Fruit fly (Drosophila melanogaster): ENCODE results near the gene Rgl.

DNA sequence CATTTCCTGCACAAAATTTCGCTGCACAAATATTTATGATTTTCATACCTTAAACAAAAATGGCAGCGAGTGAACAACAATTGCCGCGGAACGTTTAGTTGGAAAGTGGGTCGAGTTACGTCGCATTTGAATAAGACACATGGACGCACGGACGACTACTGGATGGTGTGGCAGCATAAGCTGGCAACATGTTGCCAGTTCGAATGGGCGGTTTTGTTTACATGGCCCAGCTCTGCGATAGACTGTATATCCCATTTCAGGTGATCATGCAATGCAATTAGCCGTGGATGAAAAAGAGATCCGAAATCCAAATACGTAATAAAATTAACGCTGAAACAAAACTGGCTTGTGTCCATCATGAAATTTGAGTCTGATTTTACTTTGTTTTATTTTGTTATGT is 31.5 kb upstream of the Rgl start:
- no peak for TF ChIP-seq CG11617 (GFP tag; optimal IDR thresholded peaks at IDR 0.05)
- TF ChIP-seq tj (GFP tag; optimal IDR thresholded peaks at IDR 0.05): no peak
- no peak for TF ChIP-seq cic (GFP tag; optimal IDR thresholded peaks at IDR 0.05)
- no peak for TF ChIP-seq Crg-1 (GFP tag; optimal IDR thresholded peaks at IDR 0.05)
- TF ChIP-seq cnc (optimal IDR thresholded peaks at IDR 0.05): no peak
- TF ChIP-seq pad (GFP tag; optimal IDR thresholded peaks at IDR 0.05): no peak
- no peak for TF ChIP-seq toe (GFP tag; optimal IDR thresholded peaks at IDR 0.05)
- no peak for TF ChIP-seq kay (GFP tag; ENCODE audit: borderline replicate concordance)

Data from whole organism, adult.